Fruit fly (Drosophila melanogaster) whole organism, prepupa: ENCODE data around the gene Polr1B.

Experiments used
- CG11902 ChIP-seq: fragments of 200-800 bp; sonication (Bioruptor generic); optimal IDR thresholded peaks from 3 replicates; lab custom pipeline; 2016; ENCODE audit warnings: missing biosample characterization, missing genetic modification characterization
- CG3032 ChIP-seq: fragments of 200-800 bp; optimal IDR thresholded peaks from 2 replicates; lab custom pipeline; 2019; ENCODE audit warnings: missing biosample characterization, mild to moderate bottlenecking, missing genetic modification characterization, moderate library complexity
- CG32006 ChIP-seq: fragments of 200-800 bp; sonication (Bioruptor generic); optimal IDR thresholded peaks from 3 replicates; lab custom pipeline; 2017; ENCODE audit warnings: missing biosample characterization, mild to moderate bottlenecking, missing genetic modification characterization
- CG8632 ChIP-seq: fragments of 200-800 bp; sonication (Bioruptor generic); optimal IDR thresholded peaks from 3 replicates; lab custom pipeline; 2016; ENCODE audit warnings: missing biosample characterization, missing genetic modification characterization
- CG9139 ChIP-seq: fragments of 200-800 bp; sonication (Bioruptor generic); optimal IDR thresholded peaks from 3 replicates; lab custom pipeline; 2017; ENCODE audit warnings: missing biosample characterization, mild to moderate bottlenecking, missing genetic modification characterization
- Gug ChIP-seq: fragments of 200-800 bp; sonication (Bioruptor generic); IDR thresholded peaks from 2 replicates; pipeline ENCODE4 v1.3.6; 2022; ENCODE audit warnings: missing biosample characterization, missing genetic modification characterization
- achi ChIP-seq: fragments of 200-800 bp; sonication (Bioruptor generic); optimal IDR thresholded peaks from 3 replicates; lab custom pipeline; 2016; ENCODE audit warnings: missing biosample characterization, missing genetic modification characterization
- dac ChIP-seq: fragments of 200-800 bp; sonication (Bioruptor generic); optimal IDR thresholded peaks from 2 replicates; lab custom pipeline; 2017; ENCODE audit warnings: missing biosample characterization, mild to moderate bottlenecking, missing genetic modification characterization
- dsx ChIP-seq: fragments of 200-800 bp; optimal IDR thresholded peaks from 3 replicates; lab custom pipeline; 2019; ENCODE audit warnings: missing biosample characterization, mild to moderate bottlenecking, missing genetic modification characterization, moderate library complexity; ENCODE audit not compliant: poor library complexity, severe bottlenecking
- fd59A ChIP-seq: fragments of 200-800 bp; sonication (Bioruptor generic); optimal IDR thresholded peaks from 2 replicates; lab custom pipeline; 2017; ENCODE audit warnings: missing biosample characterization, mild to moderate bottlenecking, missing genetic modification characterization, missing genetic modification reagents
- salr ChIP-seq, 2 experiments: fragments of 200-800 bp; sonication (Bioruptor generic); optimal IDR thresholded peaks; 3 replicates each; lab custom pipeline; 2016 to 2018; ENCODE audit warnings: missing biosample characterization in 2 of 2, missing genetic modification characterization in 2 of 2, mild to moderate bottlenecking in 1 of 2
- spab ChIP-seq: fragments of 200-800 bp; sonication (Bioruptor generic); optimal IDR thresholded peaks from 2 replicates; lab custom pipeline; 2017; ENCODE audit warnings: missing biosample characterization, mild to moderate bottlenecking, missing genetic modification characterization, missing genetic modification reagents
- svp ChIP-seq: fragments of 200-800 bp; sonication (Bioruptor generic); peaks from one replicate; lab custom pipeline; 2016; ENCODE audit warnings: missing biosample characterization, missing genetic modification characterization

DNA sequence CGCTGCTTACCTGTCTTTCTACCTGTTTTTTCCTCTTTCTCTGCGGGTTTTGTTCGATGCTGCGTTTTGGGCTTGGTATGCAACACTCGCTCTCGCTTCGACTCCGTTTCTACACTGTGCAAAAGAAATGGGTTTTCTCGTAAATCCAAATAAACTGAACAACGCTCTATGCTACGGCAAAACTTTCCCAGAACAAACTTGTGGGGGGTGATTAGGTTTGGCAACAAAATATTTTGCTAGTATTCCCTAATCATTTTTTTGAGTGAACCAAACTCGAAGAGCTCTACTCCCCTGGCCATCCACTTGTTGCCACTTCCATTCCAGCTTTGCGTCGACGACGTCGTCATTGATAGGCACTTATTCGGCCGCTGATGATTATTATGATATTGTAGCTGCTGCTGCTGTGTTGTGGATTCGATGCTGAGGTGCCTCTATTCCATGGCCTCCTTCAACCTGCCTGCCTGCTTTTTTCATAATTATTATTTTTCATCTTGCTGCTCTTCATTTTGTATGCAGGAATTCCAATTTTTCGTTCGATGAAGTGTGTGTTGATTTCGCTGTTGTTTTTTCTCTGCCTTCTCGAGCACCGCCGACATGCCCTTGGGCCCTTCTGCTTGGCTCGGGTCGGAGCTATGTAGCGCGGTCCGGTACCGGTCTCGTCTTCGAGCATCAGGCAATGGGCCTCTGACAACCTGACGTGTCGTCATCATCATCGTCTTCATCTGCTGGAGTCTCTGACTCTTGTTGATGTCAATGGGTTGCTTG, 38.0 kb downstream of the Polr1B start:
- TF ChIP-seq CG32006 (GFP tag; lab: Kevin White, UChicago) = peak; percentile 95
- peak; percentile 96 for TF ChIP-seq CG3032
- peak; percentile 88 to 95 for TF ChIP-seq salr (GFP tag; optimal IDR thresholded peaks at IDR 0.05; lab: Kevin White, UChicago)
- peak; percentile 89 for TF ChIP-seq CG9139 (GFP tag; lab: Kevin White, UChicago)
- peak; percentile 96 for TF ChIP-seq CG8632 (GFP tag; lab: Kevin White, UChicago)
- peak; percentile 96 for TF ChIP-seq spab
- peak; percentile 95 for TF ChIP-seq fd59A
- TF ChIP-seq Gug (GFP tag; lab: Robert Waterston, UW) = peak; percentile 87
- peak; percentile 88 for TF ChIP-seq dac (GFP tag; lab: Kevin White, UChicago)
- TF ChIP-seq achi (GFP tag; lab: Kevin White, UChicago) = peak; percentile 96
- TF ChIP-seq dsx (GFP tag; lab: Kevin White, UChicago) = peak; percentile 94
- TF ChIP-seq CG11902 (GFP tag; lab: Kevin White, UChicago) = peak; percentile 97
- TF ChIP-seq svp = peak; percentile 98
